Fruit fly (Drosophila melanogaster) whole organism, embryonic: ENCODE results near the gene mthl1.

Experiments used
- CG1024 ChIP-seq: fragments of 200-800 bp; sonication (Bioruptor generic); IDR thresholded peaks from 2 replicates; pipeline ENCODE4 v1.3.6; 2022; ENCODE audit warnings: missing biosample characterization, missing genetic modification characterization
- CG10267 ChIP-seq: fragments of 200-800 bp; sonication (Bioruptor generic); optimal IDR thresholded peaks from 2 replicates; lab custom pipeline; 2018; ENCODE audit warnings: missing biosample characterization, mild to moderate bottlenecking, missing genetic modification characterization, moderate library complexity
- CG10431 ChIP-seq: fragments of 200-800 bp; sonication (Bioruptor generic); optimal IDR thresholded peaks from 3 replicates; lab custom pipeline; 2018; ENCODE audit warnings: missing biosample characterization, mild to moderate bottlenecking, missing genetic modification characterization
- CG13287 ChIP-seq: fragments of 200-800 bp; sonication (Bioruptor generic); IDR thresholded peaks from 2 replicates; pipeline ENCODE4 v1.3.6; 2022; ENCODE audit warnings: missing biosample characterization, missing genetic modification characterization; ENCODE audit not compliant: partially characterized antibody
- CG13296 ChIP-seq: fragments of 200-800 bp; sonication (Bioruptor generic); optimal IDR thresholded peaks from 3 replicates; lab custom pipeline; 2018; ENCODE audit warnings: missing biosample characterization, mild to moderate bottlenecking, missing genetic modification characterization
- CG14014 ChIP-seq: fragments of 200-800 bp; sonication (Bioruptor generic); IDR thresholded peaks from 2 replicates; pipeline ENCODE4 v1.3.6; 2022; ENCODE audit warnings: missing biosample characterization, missing genetic modification characterization
- CG30431 ChIP-seq: fragments of 200-800 bp; sonication (Bioruptor generic); optimal IDR thresholded peaks from 2 replicates; lab custom pipeline; 2017; ENCODE audit warnings: missing biosample characterization, missing genetic modification characterization
- CG33213 ChIP-seq: fragments of 200-800 bp; sonication (Bioruptor generic); optimal IDR thresholded peaks from 3 replicates; lab custom pipeline; 2016; ENCODE audit warnings: missing biosample characterization, missing genetic modification characterization
- CG6765 ChIP-seq: fragments of 200-800 bp; sonication (Bioruptor generic); optimal IDR thresholded peaks from 3 replicates; lab custom pipeline; 2017; ENCODE audit warnings: missing biosample characterization, mild to moderate bottlenecking, missing genetic modification characterization
- Gsc ChIP-seq: fragments of 200-800 bp; sonication (Bioruptor generic); IDR thresholded peaks from 2 replicates; pipeline ENCODE4 v1.3.6; 2022; ENCODE audit warnings: missing biosample characterization, missing genetic modification characterization
- az2 ChIP-seq: fragments of 200-800 bp; sonication (Bioruptor generic); optimal IDR thresholded peaks from 3 replicates; lab custom pipeline; 2016; ENCODE audit warnings: missing biosample characterization, missing genetic modification characterization
- dati ChIP-seq: fragments of 200-800 bp; sonication (Bioruptor generic); IDR thresholded peaks from 2 replicates; pipeline ENCODE4 v1.3.6; 2022; ENCODE audit warnings: missing biosample characterization, missing genetic modification characterization
- repo ChIP-seq: fragments of 200-800 bp; sonication (Bioruptor generic); optimal IDR thresholded peaks from 2 replicates; lab custom pipeline; 2016; ENCODE audit warnings: missing biosample characterization, missing genetic modification characterization
- sqz ChIP-seq: fragments of 200-800 bp; sonication (Bioruptor generic); optimal IDR thresholded peaks from 3 replicates; lab custom pipeline; 2018; ENCODE audit warnings: missing biosample characterization, mild to moderate bottlenecking, missing genetic modification characterization

DNA sequence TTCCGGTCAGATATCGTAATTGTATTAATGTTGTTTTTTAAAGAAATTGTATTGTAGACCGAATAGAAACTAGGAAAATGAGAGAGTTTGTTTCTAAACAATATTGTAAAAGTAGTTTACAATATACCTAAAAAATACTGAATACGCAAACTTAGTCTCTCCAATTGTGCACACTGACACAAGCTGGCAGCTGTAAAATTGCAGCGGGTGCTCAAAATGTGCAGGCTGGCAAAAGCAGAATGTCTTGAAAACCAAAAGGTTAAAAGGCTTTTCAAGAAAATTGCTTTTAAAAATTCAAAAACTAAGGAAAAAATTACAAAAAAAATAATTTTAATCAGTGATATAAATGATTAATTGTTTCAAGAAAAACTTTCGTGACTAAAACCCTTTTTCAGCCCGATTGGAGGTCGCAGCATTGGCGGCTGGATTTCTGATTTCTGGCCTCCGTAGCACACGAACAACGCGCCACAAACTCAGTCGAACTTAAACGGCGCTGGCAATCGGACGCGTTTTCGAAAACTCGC lies 55.0 kb downstream of the mthl1 start, which contains the start of gene CG4678:
- TF ChIP-seq CG30431 (no peak), az2 (GFP tag; lab: Kevin White, UChicago) (no peak), Gsc (GFP tag; lab: Robert Waterston, UW) (no peak), CG1024 (GFP tag; lab: Robert Waterston, UW) (no peak), sqz (GFP tag; lab: Kevin White, UChicago) (no peak), CG6765 (GFP tag; lab: Kevin White, UChicago) (no peak), CG14014 (GFP tag; lab: Robert Waterston, UW) (no peak), CG13296 (no peak), CG13287 (GFP tag; lab: Robert Waterston, UW) (no peak), repo (GFP tag; lab: Kevin White, UChicago) (no peak), CG33213 (peak; percentile 58), CG10431 (GFP tag; lab: Kevin White, UChicago) (no peak), CG10267 (tag; lab: Kevin White, UChicago) (no peak), dati (no peak)
